Worm (Caenorhabditis elegans) whole organism, midembryonic: ENCODE data around the gene F26F4.12.

Experiments
- T22C8.4 ChIP-seq: fragments of 200-800 bp; sonication (Bioruptor generic); IDR thresholded peaks from 2 replicates; pipeline ENCODE4 v1.3.6; 2022; ENCODE audit warnings: missing genetic modification characterization, missing compliant biosample characterization
- cog-1 ChIP-seq: sonication (generic microtip); optimal IDR thresholded peaks from 2 replicates; lab custom pipeline; 2016; ENCODE audit warnings: missing genetic modification characterization, missing compliant biosample characterization
- klf-2 ChIP-seq: fragments of 200-800 bp; sonication (Bioruptor generic); conservative IDR thresholded peaks from 2 replicates; pipeline ENCODE4 v1.3.6; 2022; ENCODE audit warnings: missing genetic modification reagents, missing genetic modification characterization, missing compliant biosample characterization
- med-1 ChIP-seq: sonication (generic microtip); optimal IDR thresholded peaks from 2 replicates; lab custom pipeline; 2017; ENCODE audit warnings: missing genetic modification characterization, mild to moderate bottlenecking, missing compliant biosample characterization, antibody characterized with exemption, missing genetic modification reagents; ENCODE audit not compliant: insufficient read depth
- ref-1 ChIP-seq: fragments of 200-800 bp; sonication (Bioruptor generic); conservative IDR thresholded peaks from 2 replicates; pipeline ENCODE4 v1.3.6; 2022; ENCODE audit warnings: missing genetic modification reagents, missing genetic modification characterization, missing compliant biosample characterization
- tab-1 ChIP-seq: fragments of 200-800 bp; sonication (Bioruptor generic); IDR thresholded peaks from 2 replicates; pipeline ENCODE4 v1.3.6; 2022; ENCODE audit warnings: missing genetic modification characterization, missing compliant biosample characterization
- ztf-23 ChIP-seq: fragments of 200-800 bp; sonication (Bioruptor generic); IDR thresholded peaks from 2 replicates; pipeline ENCODE4 v1.3.6; 2022; ENCODE audit warnings: missing genetic modification reagents, missing genetic modification characterization, missing compliant biosample characterization
- ztf-29 ChIP-seq: fragments of 200-800 bp; sonication (Bioruptor generic); IDR thresholded peaks from 2 replicates; pipeline ENCODE4 v1.3.6; 2022; ENCODE audit warnings: missing genetic modification reagents, missing genetic modification characterization, missing compliant biosample characterization

ce11 chrIII:4944213-4944612, 34.4 kb upstream of the F26F4.12 start, which contains the start of gene ntl-9:
- TF ChIP-seq ztf-23 (GFP tag; lab: Robert Waterston, UW) (no peak), ref-1 (GFP tag; lab: Robert Waterston, UW) (no peak), ztf-29 (GFP tag; lab: Robert Waterston, UW) (no peak), tab-1 (GFP tag; lab: Robert Waterston, UW) (no peak), med-1 (no peak), T22C8.4 (GFP tag; lab: Robert Waterston, UW) (no peak), cog-1 (tag; lab: Kevin White, UChicago) (no peak), klf-2 (GFP tag; lab: Robert Waterston, UW) (no peak)
